Fruit fly (Drosophila melanogaster): ENCODE results near the gene CG5292.

Gene CG5292

DNA sequence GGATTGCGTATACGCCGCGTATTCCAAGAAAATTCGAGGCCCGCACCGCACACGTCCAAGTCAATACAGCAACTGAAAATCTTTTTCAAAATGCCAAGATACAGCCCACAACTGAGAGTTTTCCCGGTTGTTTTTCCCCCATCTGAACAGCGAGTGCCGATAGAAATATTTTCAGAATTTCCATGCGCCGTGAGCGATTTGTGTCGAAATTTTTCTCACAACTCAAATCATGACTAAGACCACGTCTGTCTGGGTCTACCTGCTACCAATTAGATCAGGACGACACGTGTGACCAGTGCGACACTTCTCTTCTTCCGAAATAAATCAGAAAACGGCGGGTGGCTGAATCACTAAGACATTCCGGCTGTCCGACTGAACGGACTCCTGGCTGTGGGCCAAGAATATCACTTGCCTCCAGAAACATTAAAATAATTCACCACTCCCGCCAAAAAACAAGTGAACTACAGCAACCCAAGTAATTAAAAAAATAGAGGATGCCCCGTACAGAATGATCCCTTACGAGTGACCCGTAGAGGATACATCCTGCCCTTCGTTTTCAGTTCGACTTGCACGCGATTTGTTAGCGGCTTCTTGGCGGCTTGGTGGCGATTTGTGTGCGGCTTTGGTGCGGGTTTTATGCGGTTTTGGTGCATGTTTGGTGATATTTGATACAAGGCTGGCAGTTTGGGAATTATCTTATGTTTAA is 26.2 kb upstream of the CG5292 start, which contains the start of gene cher:
Gene cher, minus strand, starts transcription at position 51 of the 706 bp plus-strand sequence.
- TF ChIP-seq vri (GFP tag; optimal IDR thresholded peaks at IDR 0.05) (no peak), acj6 (GFP tag; optimal IDR thresholded peaks at IDR 0.05) (no peak), CG32006 (GFP tag; optimal IDR thresholded peaks at IDR 0.05) (no peak), Hr38 (GFP tag; optimal IDR thresholded peaks at IDR 0.05) (no peak), cyc (GFP tag; optimal IDR thresholded peaks at IDR 0.05) (no peak), CG6808 (GFP tag; optimal IDR thresholded peaks at IDR 0.05) (no peak), Sox15 (GFP tag; optimal IDR thresholded peaks at IDR 0.05) (no peak), CG4318 (GFP tag; optimal IDR thresholded peaks at IDR 0.05) (no peak), CG6792 (GFP tag; optimal IDR thresholded peaks at IDR 0.05) (no peak), CG3919 (GFP tag; optimal IDR thresholded peaks at IDR 0.05) (no peak), svp (GFP tag) (no peak), CG6854 (GFP tag; optimal IDR thresholded peaks at IDR 0.05) (no peak), CG3032 (tag; optimal IDR thresholded peaks at IDR 0.05) (no peak), OdsH (GFP tag; optimal IDR thresholded peaks at IDR 0.05) (no peak), Eip75B (GFP tag; optimal IDR thresholded peaks at IDR 0.05) (no peak), CG6163 (GFP tag; IDR thresholded peaks at IDR 0.05) (no peak), eg (GFP tag; IDR thresholded peaks at IDR 0.05) (no peak), CG11762 (GFP tag; optimal IDR thresholded peaks at IDR 0.05; ENCODE audit: insufficient read depth) (no peak), CG11294 (GFP tag; IDR thresholded peaks at IDR 0.05) (no peak), topi (GFP tag; optimal IDR thresholded peaks at IDR 0.05) (no peak)

DNA sequence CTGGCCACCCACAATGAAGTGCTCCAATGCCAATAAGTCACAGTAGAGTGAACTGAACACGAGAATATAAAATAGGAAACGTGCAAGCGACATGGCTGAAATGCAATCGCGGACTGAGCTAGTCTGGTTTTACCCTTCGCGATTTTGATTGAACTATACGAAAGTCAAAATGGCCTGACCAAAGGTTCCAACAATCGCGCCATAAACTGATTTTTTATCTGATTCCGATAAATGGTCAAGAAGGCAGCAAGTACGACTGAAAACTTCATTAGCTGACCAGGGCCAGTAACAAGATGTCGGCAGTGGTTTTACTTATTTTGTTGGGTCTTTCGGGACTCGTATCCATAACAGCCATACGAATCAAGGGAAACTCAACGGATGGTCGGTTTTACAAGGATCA is 24.8 kb upstream of the CG5292 start, which contains the start of the genes CG17477 and CG31269:
Gene CG17477, minus strand, starts transcription at position 101 of the 400 bp plus-strand sequence.
Gene CG31269, plus strand, starts transcription at position 289 of the 400 bp plus-strand sequence.
- no peak for TF ChIP-seq CG6808 (GFP tag; optimal IDR thresholded peaks at IDR 0.05)
- TF ChIP-seq Eip93F (GFP tag; optimal IDR thresholded peaks at IDR 0.05), result no peak
- TF ChIP-seq Sox102F (GFP tag; optimal IDR thresholded peaks at IDR 0.05), result no peak
- no peak for TF ChIP-seq CG16779 (tag; optimal IDR thresholded peaks at IDR 0.05)

DNA sequence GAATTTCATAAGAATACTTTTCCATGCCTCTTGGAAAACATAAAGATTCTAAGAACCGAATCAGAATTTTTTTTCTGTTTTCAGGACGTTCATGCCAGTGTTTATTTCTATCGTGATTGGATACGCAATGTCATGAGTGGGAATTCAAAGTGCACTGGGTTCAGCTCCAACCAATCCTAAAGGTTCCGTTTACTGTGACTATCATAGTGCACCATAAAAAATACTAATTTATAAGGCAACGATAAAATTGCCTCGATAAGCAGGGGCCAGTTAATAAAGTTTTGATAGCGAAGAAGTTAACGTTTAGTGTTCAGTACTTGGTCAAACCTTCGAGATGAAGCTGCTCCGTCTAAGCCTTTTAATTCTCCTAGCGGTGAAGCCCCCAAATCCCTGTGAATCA is 23.7 kb upstream of the CG5292 start, which contains the start of gene CG31265:
Gene CG31265, plus strand, starts transcription at position 301 of the 400 bp plus-strand sequence.
- TF ChIP-seq CG11294 (GFP tag; IDR thresholded peaks at IDR 0.05), result no peak
- TF ChIP-seq CG9139 (GFP tag; optimal IDR thresholded peaks at IDR 0.05), result no peak
- no peak for TF ChIP-seq CG8119 (GFP tag; IDR thresholded peaks at IDR 0.05)
- no peak for TF ChIP-seq Lpt (GFP tag; optimal IDR thresholded peaks at IDR 0.05)
- TF ChIP-seq CG31627 (GFP tag; optimal IDR thresholded peaks at IDR 0.05), result no peak
- TF ChIP-seq Smox (GFP tag; optimal IDR thresholded peaks at IDR 0.05), result no peak

DNA sequence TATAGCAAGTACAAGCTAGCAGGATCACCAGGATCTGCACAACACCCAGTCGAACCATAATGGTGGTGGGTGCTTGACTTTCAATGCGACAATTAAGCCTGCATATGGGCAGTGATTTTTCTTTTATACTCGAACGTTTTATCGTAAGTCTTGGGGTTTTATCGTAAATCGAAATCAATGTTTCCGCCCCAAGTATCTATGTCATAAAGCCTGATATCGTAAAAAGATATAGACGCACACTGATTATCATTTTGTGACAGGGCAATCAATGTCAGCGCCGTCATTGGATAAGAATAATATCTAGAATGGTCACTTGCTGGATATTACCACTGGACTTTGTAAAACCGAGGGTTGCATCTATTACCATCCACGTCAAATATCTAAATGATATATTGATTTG is 21.3 kb upstream of the CG5292 start, which contains the start of gene CG17475:
Gene CG17475, minus strand, starts transcription at position 101 of the 400 bp plus-strand sequence.
- no peak for TF ChIP-seq CG4318 (GFP tag; optimal IDR thresholded peaks at IDR 0.05)
- no peak for TF ChIP-seq CG16779 (tag; optimal IDR thresholded peaks at IDR 0.05)
- TF ChIP-seq CG6163 (GFP tag; IDR thresholded peaks at IDR 0.05), result no peak
- no peak for TF ChIP-seq Eip78C (GFP tag)
- TF ChIP-seq CG6276 (GFP tag; optimal IDR thresholded peaks at IDR 0.05), result no peak

DNA sequence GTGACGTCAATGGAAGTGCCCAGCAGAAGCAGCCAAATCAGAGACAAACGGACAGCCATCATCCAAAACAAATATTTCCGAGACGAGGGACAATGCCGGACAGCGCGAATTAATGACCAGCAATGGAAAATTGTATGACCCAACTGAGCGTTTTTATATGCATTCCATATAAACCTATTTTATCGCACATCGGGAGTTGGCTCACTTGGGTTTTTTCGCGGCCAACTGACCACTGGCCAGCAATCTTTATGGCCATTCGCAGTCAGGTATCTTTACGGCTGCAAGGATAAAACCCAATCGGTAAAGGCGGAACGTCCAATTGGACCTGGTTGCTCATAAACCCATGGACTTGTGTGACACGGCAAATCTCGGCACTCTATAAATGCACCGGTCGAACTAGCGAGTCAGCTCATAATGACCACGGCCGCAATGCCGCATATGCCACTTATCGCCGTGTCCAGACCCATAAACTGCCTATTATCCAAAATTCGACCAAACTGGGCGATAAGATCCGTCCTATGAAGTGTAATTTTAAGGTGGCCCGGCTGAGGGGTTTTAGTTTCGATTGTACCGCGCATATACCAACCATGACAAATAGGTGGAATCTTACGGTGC is 19.5 kb upstream of the CG5292 start, which contains the start of the genes CG4053 and CG31266:
Gene CG4053, minus strand, starts transcription at position 101 of the 615 bp plus-strand sequence.
Gene CG31266, plus strand, starts transcription at position 565 of the 615 bp plus-strand sequence.
- TF ChIP-seq svp (GFP tag) (no peak), CG11762 (GFP tag; optimal IDR thresholded peaks at IDR 0.05; ENCODE audit: insufficient read depth) (no peak), CG4318 (GFP tag; optimal IDR thresholded peaks at IDR 0.05) (no peak)

Measured in whole organism, prepupa.